Fruit fly (Drosophila melanogaster) whole organism, prepupa: ENCODE data around the gene CG10462.

Experiments used
- Blimp-1 ChIP-seq: fragments of 200-800 bp; sonication (Bioruptor generic); optimal IDR thresholded peaks from 3 replicates; lab custom pipeline; 2017; ENCODE audit warnings: missing biosample characterization, missing genetic modification characterization, mild to moderate bottlenecking, moderate library complexity, missing genetic modification reagents
- CG6276 ChIP-seq: fragments of 200-800 bp; sonication (Bioruptor generic); optimal IDR thresholded peaks from 2 replicates; lab custom pipeline; 2017; ENCODE audit warnings: missing biosample characterization, mild to moderate bottlenecking, missing genetic modification characterization
- CG6854 ChIP-seq: fragments of 200-800 bp; sonication (Bioruptor generic); optimal IDR thresholded peaks from 2 replicates; lab custom pipeline; 2017; ENCODE audit warnings: missing biosample characterization, mild to moderate bottlenecking, missing genetic modification characterization
- CG9139 ChIP-seq: fragments of 200-800 bp; sonication (Bioruptor generic); optimal IDR thresholded peaks from 3 replicates; lab custom pipeline; 2017; ENCODE audit warnings: missing biosample characterization, mild to moderate bottlenecking, missing genetic modification characterization
- Eip75B ChIP-seq: fragments of 200-800 bp; sonication (Bioruptor generic); optimal IDR thresholded peaks from 3 replicates; lab custom pipeline; 2016; ENCODE audit warnings: missing biosample characterization, missing genetic modification characterization
- Hr4 ChIP-seq: fragments of 200-800 bp; sonication (Bioruptor generic); optimal IDR thresholded peaks from 3 replicates; lab custom pipeline; 2016; ENCODE audit warnings: missing biosample characterization, missing genetic modification characterization
- Met ChIP-seq: fragments of 200-800 bp; sonication (Bioruptor generic); optimal IDR thresholded peaks from 3 replicates; lab custom pipeline; 2016; ENCODE audit warnings: missing biosample characterization, missing genetic modification characterization
- OdsH ChIP-seq: fragments of 200-800 bp; sonication (Bioruptor generic); optimal IDR thresholded peaks from 3 replicates; lab custom pipeline; 2016; ENCODE audit warnings: missing biosample characterization, missing genetic modification characterization
- Sox102F ChIP-seq: fragments of 200-800 bp; sonication (Bioruptor generic); optimal IDR thresholded peaks from 2 replicates; lab custom pipeline; 2016; ENCODE audit warnings: missing biosample characterization, mild to moderate bottlenecking, missing genetic modification characterization
- cyc ChIP-seq: fragments of 200-800 bp; sonication (Bioruptor generic); optimal IDR thresholded peaks from 3 replicates; lab custom pipeline; 2016; ENCODE audit warnings: missing biosample characterization, missing genetic modification characterization
- dsx ChIP-seq: fragments of 200-800 bp; optimal IDR thresholded peaks from 3 replicates; lab custom pipeline; 2019; ENCODE audit warnings: missing biosample characterization, mild to moderate bottlenecking, missing genetic modification characterization, moderate library complexity; ENCODE audit not compliant: poor library complexity, severe bottlenecking
- esn ChIP-seq: fragments of 200-800 bp; sonication (Bioruptor generic); optimal IDR thresholded peaks from 2 replicates; lab custom pipeline; 2016; ENCODE audit warnings: missing biosample characterization, mild to moderate bottlenecking, missing genetic modification characterization, moderate library complexity
- fkh ChIP-seq: fragments of 200-800 bp; sonication (Bioruptor generic); optimal IDR thresholded peaks from 3 replicates; lab custom pipeline; 2017; ENCODE audit warnings: missing biosample characterization, mild to moderate bottlenecking, missing genetic modification characterization, moderate library complexity
- svp ChIP-seq: fragments of 200-800 bp; sonication (Bioruptor generic); peaks from one replicate; lab custom pipeline; 2016; ENCODE audit warnings: missing biosample characterization, missing genetic modification characterization

- TF ChIP-seq Met (GFP tag; lab: Kevin White, UChicago) (no peak), CG9139 (GFP tag; lab: Kevin White, UChicago) (no peak), CG6854 (GFP tag; lab: Kevin White, UChicago) (no peak), Eip75B (no peak), OdsH (GFP tag; lab: Kevin White, UChicago) (no peak), Hr4 (GFP tag; lab: Kevin White, UChicago) (no peak), esn (GFP tag; lab: Kevin White, UChicago) (no peak), Sox102F (GFP tag; lab: Kevin White, UChicago) (no peak), fkh (no peak), CG6276 (no peak), svp (GFP tag; lab: Kevin White, UChicago) (no peak), cyc (GFP tag; lab: Kevin White, UChicago) (no peak), Blimp-1 (GFP tag; lab: Kevin White, UChicago) (no peak), dsx (no peak)
These were observed 33.9 kb upstream of the CG10462 start for dm6 chr2L:19769703-19770102.
